Fruit fly (Drosophila melanogaster) whole organism, prepupa: ENCODE measurements around the gene CG11089.
A peak's percentile ranks its signal among the peaks of the same experiment; 100 is the strongest.

ENCODE experiments used
- CG11762 ChIP-seq: fragments of 200-800 bp; sonication (Bioruptor generic); optimal IDR thresholded peaks from 3 replicates; lab custom pipeline; 2016; ENCODE audit warnings: missing biosample characterization, missing genetic modification characterization; ENCODE audit not compliant: insufficient read depth
- CG16779 ChIP-seq: fragments of 200-800 bp; sonication (Bioruptor generic); optimal IDR thresholded peaks from 3 replicates; lab custom pipeline; 2017; ENCODE audit warnings: missing biosample characterization, mild to moderate bottlenecking, missing genetic modification characterization
- CG31627 ChIP-seq: fragments of 200-800 bp; sonication (Bioruptor generic); optimal IDR thresholded peaks from 3 replicates; lab custom pipeline; 2016; ENCODE audit warnings: missing biosample characterization, missing genetic modification characterization
- CG4318 ChIP-seq: fragments of 200-800 bp; sonication (Bioruptor generic); optimal IDR thresholded peaks from 3 replicates; lab custom pipeline; 2017; ENCODE audit warnings: missing biosample characterization, mild to moderate bottlenecking, missing genetic modification characterization
- CG6808 ChIP-seq: fragments of 200-800 bp; sonication (Bioruptor generic); optimal IDR thresholded peaks from 3 replicates; lab custom pipeline; 2017; ENCODE audit warnings: missing biosample characterization, missing genetic modification characterization, mild to moderate bottlenecking, moderate library complexity, missing genetic modification reagents
- CG8632 ChIP-seq: fragments of 200-800 bp; sonication (Bioruptor generic); optimal IDR thresholded peaks from 3 replicates; lab custom pipeline; 2016; ENCODE audit warnings: missing biosample characterization, missing genetic modification characterization
- OdsH ChIP-seq: fragments of 200-800 bp; sonication (Bioruptor generic); optimal IDR thresholded peaks from 3 replicates; lab custom pipeline; 2016; ENCODE audit warnings: missing biosample characterization, missing genetic modification characterization
- Sox102F ChIP-seq: fragments of 200-800 bp; sonication (Bioruptor generic); optimal IDR thresholded peaks from 2 replicates; lab custom pipeline; 2016; ENCODE audit warnings: missing biosample characterization, mild to moderate bottlenecking, missing genetic modification characterization
- Sox14 ChIP-seq: fragments of 200-800 bp; sonication (Bioruptor generic); optimal IDR thresholded peaks from 3 replicates; lab custom pipeline; 2016; ENCODE audit warnings: missing biosample characterization, missing genetic modification characterization
- dsx ChIP-seq: fragments of 200-800 bp; optimal IDR thresholded peaks from 3 replicates; lab custom pipeline; 2019; ENCODE audit warnings: missing biosample characterization, mild to moderate bottlenecking, missing genetic modification characterization, moderate library complexity; ENCODE audit not compliant: poor library complexity, severe bottlenecking
- net ChIP-seq: fragments of 200-800 bp; sonication (Bioruptor generic); optimal IDR thresholded peaks from 3 replicates; lab custom pipeline; 2016; ENCODE audit warnings: missing biosample characterization, missing genetic modification characterization
- pdm3 ChIP-seq: fragments of 200-800 bp; sonication (Bioruptor generic); optimal IDR thresholded peaks from 3 replicates; lab custom pipeline; 2016; ENCODE audit warnings: missing biosample characterization, missing genetic modification characterization
- salr ChIP-seq, 2 experiments: fragments of 200-800 bp; sonication (Bioruptor generic); optimal IDR thresholded peaks; 3 replicates each; lab custom pipeline; 2016 to 2018; ENCODE audit warnings: missing biosample characterization in 2 of 2, missing genetic modification characterization in 2 of 2, mild to moderate bottlenecking in 1 of 2
- ss ChIP-seq, 2 experiments: fragments of 200-800 bp; sonication (Bioruptor generic); optimal IDR thresholded peaks; 2 replicates in 1 of 2; 3 replicates in 1 of 2; lab custom pipeline; 2017 to 2018; ENCODE audit warnings: mild to moderate bottlenecking in 2 of 2, missing biosample characterization in 2 of 2, missing genetic modification characterization in 2 of 2, moderate library complexity in 1 of 2

dm6 chr3R:24829887-24830351 lies 46.9 kb upstream of the CG11089 start, which contains the start of the genes Kaz and CG43273:
- TF ChIP-seq ss (GFP tag; optimal IDR thresholded peaks at IDR 0.05; lab: Kevin White, UChicago) (no peak), CG16779 (tag; lab: Kevin White, UChicago) (no peak), CG11762 (no peak), CG31627 (GFP tag; lab: Kevin White, UChicago) (no peak), dsx (GFP tag; lab: Kevin White, UChicago) (no peak), CG8632 (GFP tag; lab: Kevin White, UChicago) (peak; percentile 4), CG4318 (GFP tag; lab: Kevin White, UChicago) (no peak), Sox102F (GFP tag; lab: Kevin White, UChicago) (no peak), OdsH (no peak), Sox14 (GFP tag; lab: Kevin White, UChicago) (peak; percentile 74), salr (GFP tag; optimal IDR thresholded peaks at IDR 0.05; lab: Kevin White, UChicago) (no peak), net (GFP tag; lab: Kevin White, UChicago) (no peak), pdm3 (GFP tag; lab: Kevin White, UChicago) (no peak), CG6808 (GFP tag; lab: Kevin White, UChicago) (no peak)
